Fruit fly (Drosophila melanogaster) whole organism, embryonic: ENCODE data around the gene HP5.
A peak's percentile ranks its signal among the peaks of the same experiment; 100 is the strongest.

ENCODE experiments used
- Antp ChIP-seq: fragments of 200-800 bp; sonication (Bioruptor generic); optimal IDR thresholded peaks from 3 replicates; lab custom pipeline; 2016; ENCODE audit warnings: missing biosample characterization, missing genetic modification characterization
- Atf-2 ChIP-seq: fragments of 200-800 bp; sonication (Bioruptor generic); optimal IDR thresholded peaks from 2 replicates; lab custom pipeline; 2016; ENCODE audit warnings: missing biosample characterization, missing genetic modification characterization
- CG10979 ChIP-seq: fragments of 200-800 bp; sonication (Bioruptor generic); optimal IDR thresholded peaks from 2 replicates; lab custom pipeline; 2018; ENCODE audit warnings: missing biosample characterization, mild to moderate bottlenecking, missing genetic modification characterization, moderate library complexity
- CG11695 ChIP-seq: fragments of 200-800 bp; sonication (Bioruptor generic); IDR thresholded peaks from 3 replicates; pipeline ENCODE4 v1.3.6; 2022; ENCODE audit warnings: missing biosample characterization, missing genetic modification characterization
- CG12942 ChIP-seq: fragments of 200-800 bp; sonication (Bioruptor generic); optimal IDR thresholded peaks from 3 replicates; lab custom pipeline; 2016; ENCODE audit warnings: missing biosample characterization, missing genetic modification characterization
- CG13123 ChIP-seq: fragments of 200-800 bp; sonication (Bioruptor generic); optimal IDR thresholded peaks from 2 replicates; lab custom pipeline; 2016; ENCODE audit warnings: missing biosample characterization, missing genetic modification characterization
- CG13287 ChIP-seq: fragments of 200-800 bp; sonication (Bioruptor generic); IDR thresholded peaks from 2 replicates; pipeline ENCODE4 v1.3.6; 2022; ENCODE audit warnings: missing biosample characterization, missing genetic modification characterization; ENCODE audit not compliant: partially characterized antibody
- CG14667 ChIP-seq: fragments of 200-800 bp; sonication (Bioruptor generic); IDR thresholded peaks from 2 replicates; pipeline ENCODE4 v1.3.6; 2022; ENCODE audit warnings: missing biosample characterization, missing genetic modification characterization
- CG15696 ChIP-seq: fragments of 200-800 bp; sonication (Bioruptor generic); optimal IDR thresholded peaks from 2 replicates; lab custom pipeline; 2019; ENCODE audit warnings: missing biosample characterization, mild to moderate bottlenecking, missing genetic modification characterization, moderate library complexity
- CG30403 ChIP-seq: fragments of 200-800 bp; sonication (Bioruptor generic); optimal IDR thresholded peaks from 3 replicates; lab custom pipeline; 2016; ENCODE audit warnings: missing biosample characterization, missing genetic modification characterization
- CG30431 ChIP-seq: fragments of 200-800 bp; sonication (Bioruptor generic); optimal IDR thresholded peaks from 2 replicates; lab custom pipeline; 2017; ENCODE audit warnings: missing biosample characterization, missing genetic modification characterization
- CG4730 ChIP-seq: fragments of 200-800 bp; sonication (Bioruptor generic); IDR thresholded peaks from 2 replicates; pipeline ENCODE4 v1.3.6; 2022; ENCODE audit warnings: missing biosample characterization, missing genetic modification characterization
- CG6654 ChIP-seq: fragments of 200-800 bp; sonication (Bioruptor generic); optimal IDR thresholded peaks from 2 replicates; lab custom pipeline; 2017; ENCODE audit warnings: missing biosample characterization, mild to moderate bottlenecking, missing genetic modification characterization
- CG6689 ChIP-seq: fragments of 200-800 bp; sonication (Bioruptor generic); IDR thresholded peaks from 2 replicates; pipeline ENCODE4 v1.3.6; 2022; ENCODE audit warnings: missing biosample characterization, missing genetic modification characterization
- CG7271 ChIP-seq: fragments of 200-800 bp; sonication (Bioruptor generic); optimal IDR thresholded peaks from 2 replicates; lab custom pipeline; 2018; ENCODE audit warnings: missing biosample characterization, mild to moderate bottlenecking, missing genetic modification characterization, moderate library complexity
- CG7357 ChIP-seq: fragments of 200-800 bp; sonication (Bioruptor generic); IDR thresholded peaks from 3 replicates; pipeline ENCODE4 v1.3.6; 2022; ENCODE audit warnings: missing biosample characterization, missing genetic modification characterization
- CG7745 ChIP-seq: fragments of 200-800 bp; sonication (Bioruptor generic); optimal IDR thresholded peaks from 2 replicates; lab custom pipeline; 2018; ENCODE audit warnings: missing biosample characterization, mild to moderate bottlenecking, missing genetic modification characterization, moderate library complexity
- CG7839 ChIP-seq: fragments of 200-800 bp; sonication (Bioruptor generic); optimal IDR thresholded peaks from 3 replicates; lab custom pipeline; 2018; ENCODE audit warnings: missing biosample characterization, mild to moderate bottlenecking, missing genetic modification characterization, moderate library complexity
- CG7987 ChIP-seq: fragments of 200-800 bp; sonication (Bioruptor generic); optimal IDR thresholded peaks from 2 replicates; lab custom pipeline; 2018; ENCODE audit warnings: missing biosample characterization, mild to moderate bottlenecking, missing genetic modification characterization, moderate library complexity
- CG9609 ChIP-seq: fragments of 200-800 bp; sonication (Bioruptor generic); optimal IDR thresholded peaks from 3 replicates; lab custom pipeline; 2016; ENCODE audit warnings: missing biosample characterization, missing genetic modification characterization
- Dip2 ChIP-seq: fragments of 200-800 bp; sonication (Bioruptor generic); IDR thresholded peaks from 2 replicates; pipeline ENCODE4 v1.3.6; 2022; ENCODE audit warnings: missing biosample characterization, missing genetic modification characterization
- HHEX ChIP-seq: fragments of 200-800 bp; sonication (Bioruptor generic); optimal IDR thresholded peaks from 3 replicates; lab custom pipeline; 2017; ENCODE audit warnings: missing biosample characterization, mild to moderate bottlenecking, missing genetic modification characterization, missing genetic modification reagents
- HLHmδ ChIP-seq: fragments of 200-800 bp; sonication (Bioruptor generic); optimal IDR thresholded peaks from 2 replicates; lab custom pipeline; 2018; ENCODE audit warnings: missing biosample characterization, mild to moderate bottlenecking, missing genetic modification characterization, moderate library complexity
- Hr39 ChIP-seq: fragments of >200 bp; optimal IDR thresholded peaks from 2 replicates; lab custom pipeline; 2017
- Hsf ChIP-seq: fragments of 200-800 bp; sonication (Bioruptor generic); optimal IDR thresholded peaks from 3 replicates; lab custom pipeline; 2016; ENCODE audit warnings: missing biosample characterization, missing genetic modification characterization
- Lim3 ChIP-seq: fragments of 200-800 bp; sonication (Bioruptor generic); IDR thresholded peaks from 2 replicates; pipeline ENCODE4 v1.3.6; 2022; ENCODE audit warnings: missing biosample characterization, missing genetic modification characterization
- Mad ChIP-seq: fragments of 200-800 bp; sonication (Bioruptor generic); optimal IDR thresholded peaks from 2 replicates; lab custom pipeline; 2016; ENCODE audit warnings: missing biosample characterization, missing genetic modification characterization
- Max ChIP-seq: fragments of 200-800 bp; sonication (Bioruptor generic); optimal IDR thresholded peaks from 2 replicates; lab custom pipeline; 2016; ENCODE audit warnings: missing biosample characterization, mild to moderate bottlenecking, missing genetic modification characterization
- Med ChIP-seq: fragments of 200-800 bp; sonication (Bioruptor generic); peaks from one replicate; lab custom pipeline; 2016; ENCODE audit warnings: missing biosample characterization, missing genetic modification characterization, mild to moderate bottlenecking, inconsistent platforms, moderate library complexity
- NfI ChIP-seq: fragments of 200-800 bp; sonication (Bioruptor generic); optimal IDR thresholded peaks from 3 replicates; lab custom pipeline; 2018; ENCODE audit warnings: missing biosample characterization, mild to moderate bottlenecking, missing genetic modification characterization, moderate library complexity
- Sin3A ChIP-seq: fragments of >200 bp; optimal IDR thresholded peaks from 2 replicates; lab custom pipeline; 2018
- Six4 ChIP-seq: fragments of 200-800 bp; sonication (Bioruptor generic); optimal IDR thresholded peaks from 2 replicates; lab custom pipeline; 2016; ENCODE audit warnings: missing biosample characterization, missing genetic modification characterization
- Sox102F ChIP-seq: fragments of 200-800 bp; sonication (Bioruptor generic); optimal IDR thresholded peaks from 2 replicates; lab custom pipeline; 2018; ENCODE audit warnings: missing biosample characterization, mild to moderate bottlenecking, missing genetic modification characterization, moderate library complexity
- TFAM ChIP-seq: fragments of 200-800 bp; sonication (Bioruptor generic); optimal IDR thresholded peaks from 2 replicates; lab custom pipeline; 2017; ENCODE audit warnings: missing biosample characterization, missing genetic modification characterization, inconsistent platforms
- YL-1 ChIP-seq: fragments of 200-800 bp; sonication (Bioruptor generic); optimal IDR thresholded peaks from 3 replicates; lab custom pipeline; 2017; ENCODE audit warnings: missing biosample characterization, mild to moderate bottlenecking, missing genetic modification characterization
- amos ChIP-seq: fragments of 200-800 bp; sonication (Bioruptor generic); IDR thresholded peaks from 2 replicates; pipeline ENCODE4 v1.3.6; 2022; ENCODE audit warnings: missing biosample characterization, missing genetic modification characterization; ENCODE audit not compliant: partially characterized antibody
- cad ChIP-seq: fragments of >200 bp; optimal IDR thresholded peaks from 2 replicates; lab custom pipeline; 2017; ENCODE audit warnings: missing biosample characterization, missing genetic modification characterization
- chinmo ChIP-seq: fragments of 200-800 bp; sonication (Bioruptor generic); IDR thresholded peaks from 4 replicates; pipeline ENCODE4 v1.3.6; 2022; ENCODE audit warnings: missing biosample characterization, missing genetic modification characterization; ENCODE audit not compliant: partially characterized antibody
- danr ChIP-seq: fragments of 200-800 bp; sonication (Bioruptor generic); IDR thresholded peaks from 2 replicates; pipeline ENCODE4 v1.3.6; 2022; ENCODE audit warnings: missing biosample characterization, missing genetic modification characterization
- gem ChIP-seq: fragments of 200-800 bp; sonication (Bioruptor generic); optimal IDR thresholded peaks from 2 replicates; lab custom pipeline; 2019; ENCODE audit warnings: missing biosample characterization, mild to moderate bottlenecking, missing genetic modification characterization, moderate library complexity
- hkb ChIP-seq, 2 experiments: fragments of 200-800 bp in 1 of 2; fragments of >200 bp in 1 of 2; sonication (Bioruptor generic) in 1 of 2; IDR thresholded peaks in 1 of 2; optimal IDR thresholded peaks in 1 of 2; 2 replicates each; pipeline versions ENCODE4 v1.3.6 to Lab custom; 2017 to 2022; ENCODE audit warnings: missing biosample characterization in 1 of 2, missing genetic modification characterization in 1 of 2
- pho ChIP-seq: fragments of 200-800 bp; sonication (Bioruptor generic); optimal IDR thresholded peaks from 2 replicates; lab custom pipeline; 2016; ENCODE audit warnings: missing biosample characterization, missing genetic modification characterization
- pzg ChIP-seq: fragments of 200-800 bp; sonication (Bioruptor generic); optimal IDR thresholded peaks from 3 replicates; lab custom pipeline; 2018; ENCODE audit warnings: missing biosample characterization, mild to moderate bottlenecking, missing genetic modification characterization, moderate library complexity
- sim ChIP-seq: fragments of 200-800 bp; sonication (Bioruptor generic); IDR thresholded peaks from 2 replicates; pipeline ENCODE4 v1.3.6; 2022; ENCODE audit warnings: missing biosample characterization, missing genetic modification characterization
- sima ChIP-seq: fragments of 200-800 bp; sonication (Bioruptor generic); optimal IDR thresholded peaks from 2 replicates; lab custom pipeline; 2016; ENCODE audit warnings: missing biosample characterization, missing genetic modification characterization
- slp2 ChIP-seq: fragments of 200-800 bp; sonication (Bioruptor generic); optimal IDR thresholded peaks from 2 replicates; lab custom pipeline; 2016; ENCODE audit warnings: missing biosample characterization, missing genetic modification characterization
- stc ChIP-seq: fragments of 200-800 bp; sonication (Bioruptor generic); IDR thresholded peaks from 2 replicates; pipeline ENCODE4 v1.3.6; 2022; ENCODE audit warnings: missing biosample characterization, missing genetic modification characterization
- toy ChIP-seq: fragments of 200-800 bp; sonication (Bioruptor generic); IDR thresholded peaks from 2 replicates; pipeline ENCODE4 v1.3.6; 2022; ENCODE audit warnings: missing biosample characterization, missing genetic modification characterization
- vfl ChIP-seq: fragments of 200-800 bp; sonication (Bioruptor generic); optimal IDR thresholded peaks from 2 replicates; lab custom pipeline; 2016; ENCODE audit warnings: missing biosample characterization, missing genetic modification characterization
- vvl ChIP-seq: fragments of 200-800 bp; sonication (Bioruptor generic); IDR thresholded peaks from 2 replicates; pipeline ENCODE4 v1.3.6; 2022; ENCODE audit warnings: missing biosample characterization, missing genetic modification characterization
- wdn ChIP-seq: fragments of 200-800 bp; sonication (Bioruptor generic); IDR thresholded peaks from 2 replicates; pipeline ENCODE4 v1.3.6; 2022; ENCODE audit warnings: missing biosample characterization, missing genetic modification characterization

The HP5 gene

DNA sequence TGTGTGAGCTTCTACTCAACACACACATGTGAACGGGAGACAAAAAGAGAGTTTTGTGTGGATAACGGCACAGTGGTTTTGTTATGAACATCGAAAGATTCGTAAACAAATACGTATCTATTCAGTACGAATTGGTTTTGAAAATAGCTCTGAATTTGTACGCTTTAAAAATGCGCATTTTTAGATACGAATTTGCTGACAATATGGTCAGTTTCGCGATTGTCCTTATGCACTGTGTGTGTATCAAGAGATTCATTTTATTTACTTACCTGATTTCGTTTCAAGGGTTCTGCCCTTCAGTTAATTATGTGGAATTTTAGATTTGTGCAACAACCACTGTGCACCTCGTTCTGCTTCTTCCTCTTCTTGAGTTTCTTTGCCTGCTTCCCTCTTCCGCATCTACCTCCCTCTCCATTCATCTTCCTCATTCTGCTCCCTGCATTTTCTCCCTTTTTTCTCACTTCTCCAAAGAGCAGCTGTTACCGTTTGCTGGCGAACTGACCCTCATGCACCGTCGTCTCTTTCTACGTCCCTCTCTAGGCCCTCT lies 40.2 kb downstream of the HP5 start (continued):
- TF ChIP-seq Dip2 (GFP tag; lab: Robert Waterston, UW) (no peak), CG7745 (tag; lab: Kevin White, UChicago) (no peak), TFAM (no peak), CG10979 (peak; percentile 91), toy (no peak), Hsf (GFP tag; lab: Kevin White, UChicago) (peak; percentile 83), cad (GFP tag; lab: Kevin White, UChicago) (no peak), gem (tag; lab: Kevin White, UChicago) (peak; percentile 85), chinmo (no peak), sim (GFP tag; lab: Robert Waterston, UW) (no peak; the same call in 1 of the 2 replicates), CG11695 (GFP tag; lab: Robert Waterston, UW) (0 out of 3 replicates have a peak, but pooled peaks have one; percentile 48), Six4 (peak; percentile 60), Sin3A (no peak), CG30403 (GFP tag; lab: Kevin White, UChicago) (peak; percentile 66), Hr39 (lab: Kevin White, UChicago) (no peak), Mad (GFP tag; lab: Kevin White, UChicago) (peak; percentile 30), Atf-2 (GFP tag; lab: Kevin White, UChicago) (peak; percentile 78), pho (GFP tag; lab: Kevin White, UChicago) (peak; percentile 6), wdn (GFP tag; lab: Robert Waterston, UW) (no peak), stc (GFP tag; lab: Robert Waterston, UW) (no peak), CG13287 (GFP tag; lab: Robert Waterston, UW) (no peak), danr (GFP tag; lab: Robert Waterston, UW) (no peak), hkb (optimal IDR thresholded peaks at IDR 0.05; lab: Kevin White, UChicago) (no peak), hkb (GFP tag; IDR thresholded peaks at IDR 0.05; lab: Robert Waterston, UW) (peak; percentile 55; the same call in 1 of the 2 replicates), CG14667 (peak; percentile 33; the same call in 1 of the 2 replicates), CG7839 (tag; lab: Kevin White, UChicago) (peak; percentile 77), CG7271 (tag; lab: Kevin White, UChicago) (peak; percentile 21), CG4730 (GFP tag; lab: Robert Waterston, UW) (no peak), CG30431 (peak; percentile 77), CG13123 (GFP tag; lab: Kevin White, UChicago) (peak; percentile 53), Lim3 (GFP tag; lab: Robert Waterston, UW) (no peak), HLHmδ (GFP tag; lab: Kevin White, UChicago) (no peak), HHEX (GFP tag; lab: Kevin White, UChicago) (peak; percentile 26), CG12942 (GFP tag; lab: Kevin White, UChicago) (peak; percentile 61), CG6654 (GFP tag; lab: Kevin White, UChicago) (peak; percentile 29), Max (GFP tag; lab: Kevin White, UChicago) (peak; percentile 52), Antp (GFP tag; lab: Kevin White, UChicago) (peak; percentile 73), CG7987 (GFP tag; lab: Kevin White, UChicago) (no peak), Med (GFP tag; lab: Kevin White, UChicago) (peak; percentile 87), YL-1 (GFP tag; lab: Kevin White, UChicago) (peak; percentile 20), CG7357 (GFP tag; lab: Robert Waterston, UW) (no peak), CG15696 (tag; lab: Kevin White, UChicago) (peak; percentile 78), slp2 (GFP tag; lab: Kevin White, UChicago) (peak; percentile 70), sima (no peak), amos (GFP tag; lab: Robert Waterston, UW) (no peak), NfI (GFP tag; lab: Kevin White, UChicago) (peak; percentile 60), CG6689 (GFP tag; lab: Robert Waterston, UW) (peak; percentile 70), Sox102F (GFP tag; lab: Kevin White, UChicago) (peak; percentile 73), pzg (GFP tag; lab: Kevin White, UChicago) (no peak), vfl (GFP tag; lab: Kevin White, UChicago) (no peak), CG9609 (peak; percentile 67), vvl (GFP tag; lab: Robert Waterston, UW) (peak; percentile 72)
